Worm (Caenorhabditis elegans) whole organism, L3 larva: ENCODE data around the gene srg-59.

ENCODE experiments used
- R02D3.7 ChIP-seq: fragments of 150-350 bp; optimal IDR thresholded peaks from 2 replicates; lab custom pipeline; 2014; ENCODE audit warnings: missing biosample characterization, missing genetic modification characterization
- ZK546.5 ChIP-seq: sonication (generic microtip); optimal IDR thresholded peaks from 2 replicates; lab custom pipeline; 2017; ENCODE audit warnings: missing biosample characterization, missing genetic modification characterization
- aly-2 ChIP-seq: fragments of 150-350 bp; optimal IDR thresholded peaks from 2 replicates; lab custom pipeline; 2014; ENCODE audit warnings: missing biosample characterization, missing genetic modification characterization
- ama-1 ChIP-seq: fragments of 150-350 bp; optimal IDR thresholded peaks from 2 replicates; lab custom pipeline; 2018
- ceh-16 ChIP-seq: sonication (generic microtip); optimal IDR thresholded peaks from 2 replicates; lab custom pipeline; 2017; ENCODE audit warnings: missing biosample characterization, missing genetic modification characterization
- ceh-28 ChIP-seq: fragments of 150-350 bp; optimal IDR thresholded peaks from 2 replicates; lab custom pipeline; 2014; ENCODE audit warnings: missing biosample characterization, missing genetic modification reagents, missing genetic modification characterization
- ceh-82 ChIP-seq: fragments of 150-350 bp; optimal IDR thresholded peaks from 2 replicates; lab custom pipeline; 2014; ENCODE audit warnings: missing biosample characterization, missing genetic modification characterization
- daf-12 ChIP-seq: fragments of 150-350 bp; optimal IDR thresholded peaks from 2 replicates; lab custom pipeline; 2014; ENCODE audit warnings: missing biosample characterization, missing genetic modification reagents, missing genetic modification characterization
- egl-27 ChIP-seq: sonication (generic microtip); optimal IDR thresholded peaks from 4 replicates; lab custom pipeline; 2017; ENCODE audit warnings: missing biosample characterization, missing genetic modification reagents, missing genetic modification characterization
- egl-5 ChIP-seq: fragments of 150-350 bp; optimal IDR thresholded peaks from 2 replicates; lab custom pipeline; 2017; ENCODE audit warnings: missing biosample characterization, missing genetic modification reagents, missing genetic modification characterization, inconsistent platforms
- elt-1 ChIP-seq: fragments of 150-350 bp; optimal IDR thresholded peaks from 2 replicates; lab custom pipeline; 2014; ENCODE audit warnings: missing biosample characterization, missing genetic modification characterization
- elt-2 ChIP-seq: sonication (generic microtip); optimal IDR thresholded peaks from 2 replicates; lab custom pipeline; 2016; ENCODE audit warnings: missing genetic modification reagents, mild to moderate bottlenecking, missing genetic modification characterization, missing compliant biosample characterization
- elt-3 ChIP-seq, 3 experiments: fragments of 150-350 bp in 1 of 3; sonication (generic microtip) in 2 of 3; optimal IDR thresholded peaks; 2 replicates in 2 of 3; 4 replicates in 1 of 3; lab custom pipeline; 2014 to 2017; ENCODE audit warnings: missing biosample characterization in 3 of 3, missing genetic modification characterization in 3 of 3
- eor-1 ChIP-seq, 2 experiments: fragments of 150-350 bp; optimal IDR thresholded peaks; 2 replicates each; lab custom pipeline; 2014 to 2018; ENCODE audit warnings: missing biosample characterization in 2 of 2, missing genetic modification characterization in 2 of 2
- fkh-2 ChIP-seq: fragments of 150-350 bp; optimal IDR thresholded peaks from 2 replicates; lab custom pipeline; 2014; ENCODE audit warnings: missing biosample characterization, missing genetic modification reagents, missing genetic modification characterization
- fos-1 ChIP-seq: fragments of 150-350 bp; optimal IDR thresholded peaks from 2 replicates; lab custom pipeline; 2014; ENCODE audit warnings: missing biosample characterization, missing genetic modification characterization
- hmg-11 ChIP-seq: sonication (generic microtip); optimal IDR thresholded peaks from 2 replicates; lab custom pipeline; 2016; ENCODE audit warnings: missing genetic modification characterization, missing compliant biosample characterization
- jun-1 ChIP-seq: fragments of 150-350 bp; optimal IDR thresholded peaks from 2 replicates; lab custom pipeline; 2014; ENCODE audit warnings: missing biosample characterization, missing genetic modification reagents, missing genetic modification characterization
- lin-15B ChIP-seq: fragments of 150-350 bp; optimal IDR thresholded peaks from 2 replicates; lab custom pipeline; 2014; ENCODE audit warnings: missing biosample characterization, missing genetic modification characterization
- lsy-12 ChIP-seq: sonication (generic microtip); optimal IDR thresholded peaks from 2 replicates; lab custom pipeline; 2016; ENCODE audit warnings: mild to moderate bottlenecking, missing genetic modification characterization, missing compliant biosample characterization
- mdl-1 ChIP-seq: fragments of 150-350 bp; optimal IDR thresholded peaks from 2 replicates; lab custom pipeline; 2014; ENCODE audit warnings: missing biosample characterization, missing genetic modification characterization
- mml-1 ChIP-seq: fragments of 150-350 bp; sonication (generic microtip); optimal IDR thresholded peaks from 3 replicates; lab custom pipeline; 2014; ENCODE audit warnings: missing biosample characterization, missing genetic modification characterization
- nfya-1 ChIP-seq: sonication (generic microtip); optimal IDR thresholded peaks from 2 replicates; lab custom pipeline; 2017; ENCODE audit warnings: missing genetic modification characterization, mild to moderate bottlenecking, missing compliant biosample characterization, antibody characterized with exemption, moderate library complexity; ENCODE audit not compliant: insufficient read depth
- nhr-11 ChIP-seq: fragments of 150-350 bp; optimal IDR thresholded peaks from 2 replicates; lab custom pipeline; 2014; ENCODE audit warnings: missing biosample characterization, missing genetic modification characterization
- nhr-12 ChIP-seq: fragments of 150-350 bp; optimal IDR thresholded peaks from 2 replicates; lab custom pipeline; 2014; ENCODE audit warnings: missing biosample characterization, missing genetic modification characterization
- nhr-25 ChIP-seq: sonication (generic microtip); optimal IDR thresholded peaks from 2 replicates; lab custom pipeline; 2017; ENCODE audit warnings: missing biosample characterization, missing genetic modification characterization
- nhr-43 ChIP-seq: sonication (generic microtip); optimal IDR thresholded peaks from 2 replicates; lab custom pipeline; 2016; ENCODE audit warnings: mild to moderate bottlenecking, missing genetic modification characterization, missing compliant biosample characterization; ENCODE audit not compliant: poor library complexity, severe bottlenecking
- nhr-67 ChIP-seq: fragments of 150-350 bp; optimal IDR thresholded peaks from 2 replicates; lab custom pipeline; 2014; ENCODE audit warnings: missing biosample characterization, missing genetic modification characterization
- nhr-77 ChIP-seq: fragments of 150-350 bp; optimal IDR thresholded peaks from 2 replicates; lab custom pipeline; 2014; ENCODE audit warnings: missing biosample characterization, missing genetic modification characterization
- pqm-1 ChIP-seq: fragments of 150-350 bp; optimal IDR thresholded peaks from 2 replicates; lab custom pipeline; 2017; ENCODE audit warnings: missing biosample characterization, missing genetic modification characterization, inconsistent platforms
- sea-2 ChIP-seq: fragments of 150-350 bp; sonication (generic microtip); optimal IDR thresholded peaks from 4 replicates; lab custom pipeline; 2014; ENCODE audit warnings: missing biosample characterization, missing genetic modification reagents, missing genetic modification characterization
- skn-1 ChIP-seq: fragments of 150-350 bp; optimal IDR thresholded peaks from 2 replicates; lab custom pipeline; 2014; ENCODE audit warnings: missing biosample characterization, missing genetic modification characterization
- snpc-4 ChIP-seq: fragments of 150-350 bp; optimal IDR thresholded peaks from 2 replicates; lab custom pipeline; 2014; ENCODE audit warnings: missing biosample characterization, missing genetic modification characterization
- tbx-2 ChIP-seq: sonication (generic microtip); optimal IDR thresholded peaks from 2 replicates; lab custom pipeline; 2016; ENCODE audit warnings: mild to moderate bottlenecking, missing genetic modification characterization, missing compliant biosample characterization
- unc-39 ChIP-seq: sonication (generic microtip); optimal IDR thresholded peaks from 4 replicates; lab custom pipeline; 2017; ENCODE audit warnings: missing biosample characterization, missing genetic modification characterization
- unc-62 ChIP-seq: fragments of 150-350 bp; sonication (generic microtip); optimal IDR thresholded peaks from 4 replicates; lab custom pipeline; 2014; ENCODE audit warnings: missing biosample characterization, missing genetic modification reagents, missing genetic modification characterization
- zag-1 ChIP-seq: fragments of 150-350 bp; optimal IDR thresholded peaks from 2 replicates; lab custom pipeline; 2014; ENCODE audit warnings: missing biosample characterization, missing genetic modification characterization
- ztf-11 ChIP-seq: fragments of 150-350 bp; optimal IDR thresholded peaks from 2 replicates; lab custom pipeline; 2014; ENCODE audit warnings: missing biosample characterization, missing genetic modification characterization
- ztf-4 ChIP-seq: fragments of 150-350 bp; optimal IDR thresholded peaks from 2 replicates; lab custom pipeline; 2014; ENCODE audit warnings: missing biosample characterization, missing genetic modification characterization

The srg-59 gene

ce11 chrV:2763105-2763504 is 38.0 kb upstream of the srg-59 start, which contains the start of gene R05D8.7:
Gene R05D8.7 (minus strand): TSS chrV:2763208.
- no peak for TF ChIP-seq nhr-12 (tag; lab: Kevin White, UChicago)
- TF ChIP-seq nhr-67, result no peak
- TF ChIP-seq ceh-82, result no peak
- no peak for TF ChIP-seq sea-2 (GFP tag; lab: Kevin White, UChicago)
- no peak for TF ChIP-seq aly-2 (tag; lab: Kevin White, UChicago)
- TF ChIP-seq R02D3.7 (tag; lab: Kevin White, UChicago), result no peak
- TF ChIP-seq daf-12 (tag; lab: Kevin White, UChicago), result no peak
- no peak for TF ChIP-seq mdl-1
- TF ChIP-seq pqm-1 (tag; lab: Kevin White, UChicago), result no peak
- TF ChIP-seq unc-39 (tag; lab: Kevin White, UChicago), result no peak
- no peak for TF ChIP-seq egl-27
- no peak for TF ChIP-seq lsy-12 (tag; lab: Kevin White, UChicago)
- no peak for TF ChIP-seq nfya-1
- no peak for TF ChIP-seq ceh-16
- TF ChIP-seq ama-1 (lab: Kevin White, UChicago), result no peak
- no peak for TF ChIP-seq nhr-43 (tag; lab: Kevin White, UChicago)
- no peak for TF ChIP-seq fkh-2 (tag; lab: Kevin White, UChicago)
- no peak for TF ChIP-seq hmg-11 (tag; lab: Kevin White, UChicago)

- TF ChIP-seq nhr-25 (no peak), fkh-2 (tag; lab: Kevin White, UChicago) (no peak), tbx-2 (tag; lab: Kevin White, UChicago) (no peak), lin-15B (tag; lab: Kevin White, UChicago) (no peak), zag-1 (tag; lab: Kevin White, UChicago) (no peak), ztf-11 (tag; lab: Kevin White, UChicago) (no peak)
These were observed 36.3 kb upstream of the srg-59 start for ce11 chrV:2761470-2761869.

DNA sequence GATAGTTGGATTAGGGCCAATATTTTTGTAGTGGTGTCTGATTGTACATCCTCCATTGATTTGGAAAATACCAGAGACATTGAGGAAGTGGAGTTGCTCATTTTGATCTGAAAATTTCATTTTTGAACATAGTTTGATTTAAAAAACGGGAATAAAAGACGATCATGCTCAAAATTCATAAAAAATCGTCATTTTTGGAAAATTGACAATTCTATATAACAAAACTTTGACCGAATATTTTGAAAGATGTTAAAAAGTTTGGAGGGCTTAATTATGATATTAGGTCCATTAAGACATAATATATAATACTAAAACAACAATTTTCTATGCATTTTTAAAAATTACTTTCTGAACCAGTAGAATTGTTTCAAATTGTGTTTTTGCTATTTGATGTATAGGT is 34.3 kb upstream of the srg-59 start, which contains the start of gene srg-58:
Gene srg-58, minus strand, starts transcription at position 101 of the 400 bp plus-strand sequence.
- TF ChIP-seq unc-62, result no peak
- no peak for TF ChIP-seq nhr-12 (tag; lab: Kevin White, UChicago)
- TF ChIP-seq nhr-67, result no peak
- TF ChIP-seq ceh-28 (tag; lab: Kevin White, UChicago), result no peak
- TF ChIP-seq daf-12 (tag; lab: Kevin White, UChicago), result no peak
- no peak for TF ChIP-seq nhr-11 (tag; lab: Kevin White, UChicago)
- TF ChIP-seq egl-27, result no peak
- no peak for TF ChIP-seq elt-3 (tag; optimal IDR thresholded peaks at IDR 0.05; lab: Kevin White, UChicago)
- no peak for TF ChIP-seq ceh-82
- TF ChIP-seq pqm-1 (tag; lab: Kevin White, UChicago), result no peak
- TF ChIP-seq lin-15B (tag; lab: Kevin White, UChicago), result no peak
- no peak for TF ChIP-seq jun-1 (tag; lab: Kevin White, UChicago)
- TF ChIP-seq ztf-11 (tag; lab: Kevin White, UChicago), result no peak
- TF ChIP-seq egl-5 (tag; lab: Kevin White, UChicago), result no peak
- TF ChIP-seq snpc-4 (tag; lab: Kevin White, UChicago), result no peak
- TF ChIP-seq nhr-77 (tag; lab: Kevin White, UChicago), result no peak

DNA sequence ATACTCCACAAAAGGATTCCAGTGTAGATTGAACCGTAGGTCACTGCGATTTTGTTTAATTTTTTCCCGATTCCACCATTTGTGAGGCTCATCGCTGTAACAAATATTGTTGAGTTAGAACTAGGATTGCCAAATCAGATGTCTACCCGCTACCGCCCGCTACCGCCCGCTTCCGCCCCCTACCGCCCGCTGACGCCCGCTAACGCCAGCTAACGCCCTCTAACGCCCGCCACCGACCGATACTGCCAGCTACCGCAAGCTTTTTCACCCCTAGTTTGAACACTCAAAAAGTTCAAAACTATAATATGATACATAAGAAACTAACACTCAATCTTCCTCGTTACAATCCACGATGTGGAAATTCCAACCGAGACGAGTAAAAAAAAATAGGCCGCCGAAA is 33.3 kb upstream of the srg-59 start:
- TF ChIP-seq fos-1, result no peak
- no peak for TF ChIP-seq unc-62
- TF ChIP-seq pqm-1 (tag; lab: Kevin White, UChicago), result no peak
- no peak for TF ChIP-seq nhr-77 (tag; lab: Kevin White, UChicago)
- TF ChIP-seq mdl-1, result no peak
- TF ChIP-seq tbx-2 (tag; lab: Kevin White, UChicago), result no peak
- no peak for TF ChIP-seq skn-1 (tag; lab: Kevin White, UChicago)
- no peak for TF ChIP-seq ztf-4 (tag; lab: Kevin White, UChicago)
- TF ChIP-seq nhr-12 (tag; lab: Kevin White, UChicago), result no peak

ce11 chrV:2757226-2757893 is 32.2 kb upstream of the srg-59 start, which contains the start of gene srx-28:
Gene srx-28 (minus strand): TSS chrV:2757276.
- TF ChIP-seq nhr-11 (tag; lab: Kevin White, UChicago), result no peak
- no peak for TF ChIP-seq egl-27
- TF ChIP-seq ceh-16, result no peak
- TF ChIP-seq pqm-1 (tag; lab: Kevin White, UChicago), result no peak
- TF ChIP-seq nhr-12 (tag; lab: Kevin White, UChicago), result no peak
- TF ChIP-seq elt-3 (tag; optimal IDR thresholded peaks at IDR 0.05; lab: Kevin White, UChicago), result no peak
- no peak for TF ChIP-seq skn-1 (tag; lab: Kevin White, UChicago)
- no peak for TF ChIP-seq unc-39 (tag; lab: Kevin White, UChicago)
- TF ChIP-seq ZK546.5, result no peak
- TF ChIP-seq R02D3.7 (tag; lab: Kevin White, UChicago), result no peak
- TF ChIP-seq elt-1, result no peak
- no peak for TF ChIP-seq unc-62
- TF ChIP-seq eor-1 (tag; optimal IDR thresholded peaks at IDR 0.05; lab: Kevin White, UChicago), result no peak
- no peak for TF ChIP-seq egl-5 (tag; lab: Kevin White, UChicago)
- TF ChIP-seq lin-15B (tag; lab: Kevin White, UChicago), result no peak
- no peak for TF ChIP-seq fos-1
- TF ChIP-seq jun-1 (tag; lab: Kevin White, UChicago), result no peak
- TF ChIP-seq nhr-25, result no peak
- no peak for TF ChIP-seq mml-1 (tag; lab: Kevin White, UChicago)
- TF ChIP-seq elt-2, result no peak
